Worm (Caenorhabditis elegans) whole organism, young adult: ENCODE results near the gene K11H3.2.
A peak's percentile ranks its signal among the peaks of the same experiment; 100 is the strongest.

ENCODE experiments used
- F22D6.2 ChIP-seq: sonication (generic microtip); optimal IDR thresholded peaks from 2 replicates; lab custom pipeline; 2016; ENCODE audit warnings: mild to moderate bottlenecking, missing genetic modification characterization, missing compliant biosample characterization
- F33H1.4 ChIP-seq: fragments of 200-800 bp; sonication (Bioruptor generic); IDR thresholded peaks from 2 replicates; pipeline ENCODE4 v1.3.6; 2022; ENCODE audit warnings: missing genetic modification reagents, missing genetic modification characterization, missing compliant biosample characterization
- F49E8.2 ChIP-seq: sonication (generic microtip); optimal IDR thresholded peaks from 3 replicates; lab custom pipeline; 2017; ENCODE audit warnings: missing genetic modification characterization, mild to moderate bottlenecking, missing compliant biosample characterization, antibody characterized with exemption, moderate library complexity; ENCODE audit not compliant: insufficient read depth
- F57A8.1 ChIP-seq: fragments of 200-800 bp; sonication (Bioruptor generic); optimal IDR thresholded peaks from 2 replicates; lab custom pipeline; 2018; ENCODE audit warnings: mild to moderate bottlenecking, missing genetic modification characterization, moderate library complexity, missing compliant biosample characterization
- K11D2.4 ChIP-seq: fragments of 200-800 bp; sonication (Bioruptor generic); IDR thresholded peaks from 2 replicates; pipeline ENCODE4 v1.3.6; 2022; ENCODE audit warnings: missing genetic modification reagents, missing genetic modification characterization, missing compliant biosample characterization
- K12H6.12 ChIP-seq: fragments of 200-800 bp; sonication (Bioruptor generic); optimal IDR thresholded peaks from 2 replicates; lab custom pipeline; 2018; ENCODE audit warnings: mild to moderate bottlenecking, missing genetic modification characterization, missing compliant biosample characterization
- T07F8.4 ChIP-seq: sonication (generic microtip); optimal IDR thresholded peaks from 2 replicates; lab custom pipeline; 2016; ENCODE audit warnings: mild to moderate bottlenecking, missing genetic modification characterization, moderate library complexity, missing compliant biosample characterization
- Y53G8AR.9 ChIP-seq: fragments of 200-800 bp; sonication (Bioruptor generic); conservative IDR thresholded peaks from 2 replicates; pipeline ENCODE4 v1.3.6; 2022; ENCODE audit warnings: missing genetic modification reagents, missing genetic modification characterization, missing compliant biosample characterization
- ZK185.1 ChIP-seq: sonication (generic microtip); optimal IDR thresholded peaks from 2 replicates; lab custom pipeline; 2016; ENCODE audit warnings: mild to moderate bottlenecking, missing genetic modification characterization, missing compliant biosample characterization; ENCODE audit not compliant: poor library complexity, severe bottlenecking
- aptf-2 ChIP-seq: fragments of 200-800 bp; sonication (Bioruptor generic); conservative IDR thresholded peaks from 2 replicates; pipeline ENCODE4 v1.3.6; 2022; ENCODE audit warnings: missing genetic modification reagents, missing genetic modification characterization, missing compliant biosample characterization
- bed-2 ChIP-seq: fragments of 200-800 bp; sonication (Bioruptor generic); IDR thresholded peaks from 2 replicates; pipeline ENCODE4 v1.3.6; 2022; ENCODE audit warnings: missing genetic modification reagents, missing genetic modification characterization, missing compliant biosample characterization
- ccch-3 ChIP-seq: fragments of 200-800 bp; sonication (Bioruptor generic); optimal IDR thresholded peaks from 2 replicates; lab custom pipeline; 2018; ENCODE audit warnings: mild to moderate bottlenecking, missing genetic modification characterization, missing compliant biosample characterization
- ceh-100 ChIP-seq: fragments of 200-800 bp; sonication (Bioruptor generic); IDR thresholded peaks from 2 replicates; pipeline ENCODE4 v1.3.6; 2022; ENCODE audit warnings: missing genetic modification reagents, missing genetic modification characterization, missing compliant biosample characterization
- ceh-27 ChIP-seq: fragments of 200-800 bp; sonication (Bioruptor generic); optimal IDR thresholded peaks from 2 replicates; lab custom pipeline; 2018; ENCODE audit warnings: mild to moderate bottlenecking, missing genetic modification characterization, moderate library complexity, missing compliant biosample characterization
- ceh-79 ChIP-seq: sonication (generic microtip); optimal IDR thresholded peaks from 2 replicates; lab custom pipeline; 2017; ENCODE audit warnings: mild to moderate bottlenecking, missing genetic modification characterization, missing compliant biosample characterization
- dpl-1 ChIP-seq: fragments of 150-350 bp; optimal IDR thresholded peaks from 2 replicates; lab custom pipeline; 2014; ENCODE audit warnings: missing biosample characterization, missing genetic modification reagents, missing genetic modification characterization
- efl-1 ChIP-seq: fragments of 150-350 bp; optimal IDR thresholded peaks from 2 replicates; lab custom pipeline; 2014; ENCODE audit warnings: missing biosample characterization, missing genetic modification reagents, missing genetic modification characterization
- ets-4 ChIP-seq: fragments of 200-800 bp; sonication (Bioruptor generic); optimal IDR thresholded peaks from 2 replicates; lab custom pipeline; 2018; ENCODE audit warnings: mild to moderate bottlenecking, missing genetic modification characterization, missing compliant biosample characterization
- him-1 ChIP-seq: sonication (generic microtip); optimal IDR thresholded peaks from 2 replicates; lab custom pipeline; 2016; ENCODE audit warnings: missing genotype, missing genetic modification reagents, missing genetic modification characterization, missing compliant biosample characterization
- hmg-20 ChIP-seq: fragments of 200-800 bp; sonication (Bioruptor generic); IDR thresholded peaks from 2 replicates; pipeline ENCODE4 v1.3.6; 2022; ENCODE audit warnings: missing genetic modification reagents, missing genetic modification characterization, missing compliant biosample characterization
- hsf-1 ChIP-seq: fragments of 200-800 bp; sonication (Bioruptor generic); IDR thresholded peaks from 2 replicates; pipeline ENCODE4 v1.3.6; 2022; ENCODE audit warnings: missing genetic modification reagents, missing genetic modification characterization, missing compliant biosample characterization
- lag-1 ChIP-seq: fragments of 200-800 bp; sonication (Bioruptor generic); IDR thresholded peaks from 2 replicates; pipeline ENCODE4 v1.3.6; 2022; ENCODE audit warnings: missing genetic modification reagents, missing genetic modification characterization, missing compliant biosample characterization
- let-607 ChIP-seq, 2 experiments: fragments of 200-800 bp in 1 of 2; sonication (Bioruptor generic) in 1 of 2; sonication (generic microtip) in 1 of 2; optimal IDR thresholded peaks; 2 replicates each; lab custom pipeline; 2016 to 2018; ENCODE audit warnings: mild to moderate bottlenecking in 2 of 2, missing compliant biosample characterization in 2 of 2, missing genetic modification characterization in 2 of 2, moderate library complexity in 2 of 2, missing genotype in 1 of 2
- lin-35 ChIP-seq, 3 experiments: fragments of 150-350 bp in 2 of 3; sonication (generic microtip) in 1 of 3; optimal IDR thresholded peaks; 2 replicates each; lab custom pipeline; 2014 to 2018; ENCODE audit warnings: missing biosample characterization in 3 of 3, missing genetic modification characterization in 3 of 3, missing genetic modification reagents in 3 of 3
- lin-40 ChIP-seq: sonication (generic microtip); optimal IDR thresholded peaks from 2 replicates; lab custom pipeline; 2016; ENCODE audit warnings: missing genetic modification characterization, mild to moderate bottlenecking, missing compliant biosample characterization, missing genotype, missing genetic modification reagents
- lir-1 ChIP-seq: fragments of 200-800 bp; sonication (Bioruptor generic); conservative IDR thresholded peaks from 2 replicates; pipeline ENCODE4 v1.3.6; 2022; ENCODE audit warnings: missing genetic modification reagents, missing genetic modification characterization, missing compliant biosample characterization
- lsl-1 ChIP-seq: fragments of 200-800 bp; sonication (Bioruptor generic); optimal IDR thresholded peaks from 2 replicates; lab custom pipeline; 2018; ENCODE audit warnings: mild to moderate bottlenecking, missing genetic modification characterization, moderate library complexity, missing compliant biosample characterization
- madf-10 ChIP-seq: sonication (generic microtip); optimal IDR thresholded peaks from 2 replicates; lab custom pipeline; 2016; ENCODE audit warnings: mild to moderate bottlenecking, missing genetic modification characterization, missing compliant biosample characterization
- madf-3 ChIP-seq: fragments of 200-800 bp; sonication (Bioruptor generic); IDR thresholded peaks from 2 replicates; pipeline ENCODE4 v1.3.6; 2022; ENCODE audit warnings: missing genetic modification reagents, missing genetic modification characterization, missing compliant biosample characterization
- madf-8 ChIP-seq: fragments of 200-800 bp; sonication (Bioruptor generic); conservative IDR thresholded peaks from 2 replicates; pipeline ENCODE4 v1.3.6; 2022; ENCODE audit warnings: missing genetic modification reagents, missing genetic modification characterization, missing compliant biosample characterization
- rcor-1 ChIP-seq: fragments of 200-800 bp; sonication (Bioruptor generic); IDR thresholded peaks from 2 replicates; pipeline ENCODE4 v1.3.6; 2022; ENCODE audit warnings: missing genetic modification reagents, missing genetic modification characterization, missing compliant biosample characterization
- rec-8 ChIP-seq, 2 experiments: sonication (generic microtip); optimal IDR thresholded peaks; 2 replicates each; lab custom pipeline; 2016; ENCODE audit warnings: mild to moderate bottlenecking in 2 of 2, missing genetic modification characterization in 2 of 2, missing genetic modification reagents in 2 of 2, missing genotype in 2 of 2, missing biosample characterization in 1 of 2, missing compliant biosample characterization in 1 of 2, moderate library complexity in 1 of 2
- tlf-1 ChIP-seq: fragments of 200-800 bp; sonication (Bioruptor generic); optimal IDR thresholded peaks from 2 replicates; lab custom pipeline; 2018; ENCODE audit warnings: mild to moderate bottlenecking, missing genetic modification characterization, missing compliant biosample characterization
- unc-130 ChIP-seq: sonication (generic microtip); optimal IDR thresholded peaks from 2 replicates; lab custom pipeline; 2016; ENCODE audit warnings: missing genetic modification reagents, missing genetic modification characterization, missing compliant biosample characterization
- xnd-1 ChIP-seq: sonication (generic microtip); optimal IDR thresholded peaks from 2 replicates; lab custom pipeline; 2016; ENCODE audit warnings: missing genotype, missing genetic modification reagents, missing genetic modification characterization, missing compliant biosample characterization
- zfh-2 ChIP-seq: fragments of 200-800 bp; sonication (Bioruptor generic); conservative IDR thresholded peaks from 2 replicates; pipeline ENCODE4 v1.3.6; 2022; ENCODE audit warnings: missing genetic modification reagents, missing genetic modification characterization, missing compliant biosample characterization
- ztf-22 ChIP-seq: fragments of 200-800 bp; sonication (Bioruptor generic); optimal IDR thresholded peaks from 2 replicates; lab custom pipeline; 2018; ENCODE audit warnings: mild to moderate bottlenecking, missing genetic modification characterization, moderate library complexity, missing compliant biosample characterization
- ztf-25 ChIP-seq: fragments of 200-800 bp; sonication (Bioruptor generic); IDR thresholded peaks from 2 replicates; pipeline ENCODE4 v1.3.6; 2022; ENCODE audit warnings: missing genetic modification reagents, missing genetic modification characterization, missing compliant biosample characterization

K11H3.2 gene

DNA sequence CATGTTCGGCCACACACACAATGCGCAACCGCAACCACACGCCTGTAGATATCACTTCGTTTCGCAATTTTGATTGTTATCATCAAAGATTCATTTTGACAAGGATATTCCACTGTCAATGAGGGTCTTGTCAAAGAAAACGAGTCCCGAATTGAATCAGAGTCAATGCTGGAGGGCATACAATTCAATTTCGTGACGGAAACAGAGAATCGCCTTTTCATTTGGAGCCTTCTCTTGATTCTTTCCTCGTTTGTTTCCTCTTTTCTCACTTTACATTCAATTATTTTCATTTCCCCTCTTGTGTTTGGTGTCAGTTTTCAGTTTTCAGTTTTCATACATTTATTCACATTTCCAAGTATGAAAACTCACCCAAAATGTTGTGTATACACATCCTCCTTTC is 21.2 kb downstream of the K11H3.2 start:
- TF ChIP-seq ztf-22 (GFP tag; lab: Kevin White, UChicago) (no peak), zfh-2 (no peak)
- TF ChIP-seq, all 124 proteins: peak for 0

DNA sequence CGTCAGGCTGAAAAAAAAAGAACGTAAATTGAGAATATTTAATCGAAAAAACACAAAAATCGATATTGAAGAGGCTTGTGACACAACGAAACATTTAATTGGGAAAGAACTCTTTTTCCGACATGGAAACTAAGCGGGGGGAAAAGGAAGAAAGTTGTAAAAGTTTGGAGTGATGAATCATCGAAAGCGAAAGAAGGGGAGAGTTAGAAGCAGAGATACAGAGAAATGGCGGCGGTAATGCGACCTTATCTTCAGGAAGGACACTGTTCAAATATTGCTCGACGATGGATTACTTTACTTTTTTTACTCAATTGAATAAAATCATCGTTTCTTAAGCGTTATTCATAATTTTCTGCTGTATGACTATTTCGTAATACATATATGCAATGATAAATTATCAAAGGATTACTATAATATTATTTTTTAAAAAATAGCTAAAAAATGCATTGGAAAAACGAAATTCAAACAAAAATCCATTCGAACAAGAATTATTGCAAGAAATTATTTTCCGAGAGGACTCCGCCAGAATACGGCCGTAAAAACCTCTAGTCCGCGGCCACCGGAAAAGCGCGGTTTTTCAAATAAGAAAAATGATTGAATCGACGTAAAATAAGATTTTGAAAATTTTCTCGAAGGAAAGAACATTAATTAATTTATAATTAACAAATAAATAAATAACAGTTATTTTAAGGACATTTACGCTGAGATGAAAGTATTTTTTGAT is 21.7 kb downstream of the K11H3.2 start, which contains the start of gene dhhc-4:
Gene dhhc-4, minus strand, starts transcription at position 13 of the 724 bp plus-strand sequence.
- TF ChIP-seq ceh-100 (peak; percentile 33; the same call in 1 of the 2 replicates), K12H6.12 (peak; percentile 42), F33H1.4 (GFP tag; lab: Robert Waterston, UW) (peak; percentile 53), tlf-1 (GFP tag; lab: Kevin White, UChicago) (peak; percentile 44), madf-8 (peak; percentile 37; the same call in 1 of the 2 replicates), lir-1 (GFP tag; lab: Robert Waterston, UW) (peak; percentile 50), hmg-20 (GFP tag; lab: Robert Waterston, UW) (peak; percentile 46; the same call in 1 of the 2 replicates), aptf-2 (GFP tag; lab: Robert Waterston, UW) (0 out of 2 replicates have a peak, but pooled peaks have one; percentile 53), rcor-1 (GFP tag; lab: Robert Waterston, UW) (0 out of 2 replicates have a peak, but pooled peaks have one; percentile 41), F57A8.1 (GFP tag; lab: Kevin White, UChicago) (no peak), lin-40 (peak; percentile 55), dpl-1 (GFP tag; lab: Kevin White, UChicago) (peak; percentile 59), ztf-25 (GFP tag; lab: Robert Waterston, UW) (no peak), efl-1 (peak; percentile 53), ceh-79 (tag; lab: Kevin White, UChicago) (no peak), lag-1 (no peak), bed-2 (GFP tag; lab: Robert Waterston, UW) (peak; percentile 45; the same call in 1 of the 2 replicates), ccch-3 (peak; percentile 45), hsf-1 (GFP tag; lab: Robert Waterston, UW) (0 out of 2 replicates have a peak, but pooled peaks have one; percentile 56), F49E8.2 (tag; lab: Kevin White, UChicago) (no peak), ets-4 (GFP tag; lab: Kevin White, UChicago) (no peak), Y53G8AR.9 (GFP tag; lab: Robert Waterston, UW) (no peak), him-1 (tag; lab: Kevin White, UChicago) (no peak), T07F8.4 (peak; percentile 9), madf-10 (tag; lab: Kevin White, UChicago) (peak; percentile 62), madf-3 (GFP tag; lab: Robert Waterston, UW) (0 out of 2 replicates have a peak, but pooled peaks have one; percentile 40), xnd-1 (tag; lab: Kevin White, UChicago) (peak; percentile 43), lin-35 (GFP tag; optimal IDR thresholded peaks at IDR 0.05; lab: Kevin White, UChicago) (peak in 1 of 3 experiments; percentile 89), rec-8 (tag; optimal IDR thresholded peaks at IDR 0.05; lab: Kevin White, UChicago) (peak in 1 of 2 experiments; percentile 56), ceh-27 (GFP tag; lab: Kevin White, UChicago) (peak; percentile 82), let-607 (tag; optimal IDR thresholded peaks at IDR 0.05; lab: Kevin White, UChicago) (peak in 1 of 2 experiments; percentile 71), unc-130 (GFP tag; lab: Kevin White, UChicago) (peak; percentile 83), ZK185.1 (peak; percentile 88), lsl-1 (GFP tag; lab: Kevin White, UChicago) (peak; percentile 45), K11D2.4 (GFP tag; lab: Robert Waterston, UW) (peak; percentile 58; the same call in 1 of the 2 replicates), F22D6.2 (tag; lab: Kevin White, UChicago) (peak; percentile 9)
- TF ChIP-seq, all 124 proteins: peak for 28
